Fruit fly (Drosophila melanogaster) whole organism, prepupa: ENCODE data around the gene Socs16D.

ENCODE experiments used
- CG10631 ChIP-seq: fragments of 200-800 bp; sonication (Bioruptor generic); optimal IDR thresholded peaks from 2 replicates; lab custom pipeline; 2016; ENCODE audit warnings: missing biosample characterization, missing genetic modification characterization
- CG11294 ChIP-seq: fragments of 200-800 bp; sonication (Bioruptor generic); IDR thresholded peaks from 2 replicates; pipeline ENCODE4 v1.3.6; 2022; ENCODE audit warnings: missing biosample characterization, missing genetic modification characterization
- CG11902 ChIP-seq: fragments of 200-800 bp; sonication (Bioruptor generic); optimal IDR thresholded peaks from 3 replicates; lab custom pipeline; 2016; ENCODE audit warnings: missing biosample characterization, missing genetic modification characterization
- CG1621 ChIP-seq: fragments of 200-800 bp; sonication (Bioruptor generic); optimal IDR thresholded peaks from 3 replicates; lab custom pipeline; 2018; ENCODE audit warnings: missing biosample characterization, mild to moderate bottlenecking, missing genetic modification characterization
- CG16779 ChIP-seq: fragments of 200-800 bp; sonication (Bioruptor generic); optimal IDR thresholded peaks from 3 replicates; lab custom pipeline; 2017; ENCODE audit warnings: missing biosample characterization, mild to moderate bottlenecking, missing genetic modification characterization
- CG3032 ChIP-seq: fragments of 200-800 bp; optimal IDR thresholded peaks from 2 replicates; lab custom pipeline; 2019; ENCODE audit warnings: missing biosample characterization, mild to moderate bottlenecking, missing genetic modification characterization, moderate library complexity
- CG32006 ChIP-seq: fragments of 200-800 bp; sonication (Bioruptor generic); optimal IDR thresholded peaks from 3 replicates; lab custom pipeline; 2017; ENCODE audit warnings: missing biosample characterization, mild to moderate bottlenecking, missing genetic modification characterization
- CG34406 ChIP-seq: fragments of 200-800 bp; sonication (Bioruptor generic); optimal IDR thresholded peaks from 3 replicates; lab custom pipeline; 2016; ENCODE audit warnings: missing biosample characterization, missing genetic modification characterization
- CG3919 ChIP-seq: fragments of 200-800 bp; sonication (Bioruptor generic); optimal IDR thresholded peaks from 3 replicates; lab custom pipeline; 2016; ENCODE audit warnings: missing biosample characterization, missing genetic modification characterization
- CG4318 ChIP-seq: fragments of 200-800 bp; sonication (Bioruptor generic); optimal IDR thresholded peaks from 3 replicates; lab custom pipeline; 2017; ENCODE audit warnings: missing biosample characterization, mild to moderate bottlenecking, missing genetic modification characterization
- CG6276 ChIP-seq: fragments of 200-800 bp; sonication (Bioruptor generic); optimal IDR thresholded peaks from 2 replicates; lab custom pipeline; 2017; ENCODE audit warnings: missing biosample characterization, mild to moderate bottlenecking, missing genetic modification characterization
- CG6808 ChIP-seq: fragments of 200-800 bp; sonication (Bioruptor generic); optimal IDR thresholded peaks from 3 replicates; lab custom pipeline; 2017; ENCODE audit warnings: missing biosample characterization, missing genetic modification characterization, mild to moderate bottlenecking, moderate library complexity, missing genetic modification reagents
- CG6854 ChIP-seq: fragments of 200-800 bp; sonication (Bioruptor generic); optimal IDR thresholded peaks from 2 replicates; lab custom pipeline; 2017; ENCODE audit warnings: missing biosample characterization, mild to moderate bottlenecking, missing genetic modification characterization
- CG7368 ChIP-seq: fragments of 200-800 bp; sonication (Bioruptor generic); optimal IDR thresholded peaks from 3 replicates; lab custom pipeline; 2016; ENCODE audit warnings: missing biosample characterization, missing genetic modification characterization
- CG8119 ChIP-seq: fragments of 200-800 bp; sonication (Bioruptor generic); IDR thresholded peaks from 3 replicates; pipeline ENCODE4 v1.3.6; 2022; ENCODE audit warnings: missing biosample characterization, missing genetic modification characterization
- CG8632 ChIP-seq: fragments of 200-800 bp; sonication (Bioruptor generic); optimal IDR thresholded peaks from 3 replicates; lab custom pipeline; 2016; ENCODE audit warnings: missing biosample characterization, missing genetic modification characterization
- CG9139 ChIP-seq: fragments of 200-800 bp; sonication (Bioruptor generic); optimal IDR thresholded peaks from 3 replicates; lab custom pipeline; 2017; ENCODE audit warnings: missing biosample characterization, mild to moderate bottlenecking, missing genetic modification characterization
- Eip78C ChIP-seq: fragments of 200-800 bp; sonication (Bioruptor generic); peaks from one replicate; lab custom pipeline; 2016; ENCODE audit warnings: missing biosample characterization, missing genetic modification characterization
- Eip93F ChIP-seq: fragments of 200-800 bp; sonication (Bioruptor generic); optimal IDR thresholded peaks from 2 replicates; lab custom pipeline; 2016; ENCODE audit warnings: missing biosample characterization, mild to moderate bottlenecking, missing genetic modification characterization
- Ets96B ChIP-seq: fragments of 200-800 bp; optimal IDR thresholded peaks from 2 replicates; lab custom pipeline; 2019; ENCODE audit warnings: missing biosample characterization, mild to moderate bottlenecking, missing genetic modification characterization, moderate library complexity
- Gug ChIP-seq: fragments of 200-800 bp; sonication (Bioruptor generic); IDR thresholded peaks from 2 replicates; pipeline ENCODE4 v1.3.6; 2022; ENCODE audit warnings: missing biosample characterization, missing genetic modification characterization
- Hr38 ChIP-seq: sonication (Bioruptor generic); optimal IDR thresholded peaks from 2 replicates; lab custom pipeline; 2016; ENCODE audit warnings: missing biosample characterization, missing genetic modification characterization
- Hr39 ChIP-seq: fragments of 200-800 bp; sonication (Bioruptor generic); optimal IDR thresholded peaks from 2 replicates; lab custom pipeline; 2016; ENCODE audit warnings: missing biosample characterization, missing genetic modification characterization
- Hr4 ChIP-seq: fragments of 200-800 bp; sonication (Bioruptor generic); optimal IDR thresholded peaks from 3 replicates; lab custom pipeline; 2016; ENCODE audit warnings: missing biosample characterization, missing genetic modification characterization
- Lpt ChIP-seq: fragments of 200-800 bp; sonication (Bioruptor generic); optimal IDR thresholded peaks from 3 replicates; lab custom pipeline; 2016; ENCODE audit warnings: missing biosample characterization, missing genetic modification characterization
- OdsH ChIP-seq: fragments of 200-800 bp; sonication (Bioruptor generic); optimal IDR thresholded peaks from 3 replicates; lab custom pipeline; 2016; ENCODE audit warnings: missing biosample characterization, missing genetic modification characterization
- Sox14 ChIP-seq: fragments of 200-800 bp; sonication (Bioruptor generic); optimal IDR thresholded peaks from 3 replicates; lab custom pipeline; 2016; ENCODE audit warnings: missing biosample characterization, missing genetic modification characterization
- achi ChIP-seq: fragments of 200-800 bp; sonication (Bioruptor generic); optimal IDR thresholded peaks from 3 replicates; lab custom pipeline; 2016; ENCODE audit warnings: missing biosample characterization, missing genetic modification characterization
- acj6 ChIP-seq: fragments of 200-800 bp; sonication (Bioruptor generic); optimal IDR thresholded peaks from 3 replicates; lab custom pipeline; 2016; ENCODE audit warnings: missing biosample characterization, missing genetic modification characterization
- cyc ChIP-seq: fragments of 200-800 bp; sonication (Bioruptor generic); optimal IDR thresholded peaks from 3 replicates; lab custom pipeline; 2016; ENCODE audit warnings: missing biosample characterization, missing genetic modification characterization
- dac ChIP-seq: fragments of 200-800 bp; sonication (Bioruptor generic); optimal IDR thresholded peaks from 2 replicates; lab custom pipeline; 2017; ENCODE audit warnings: missing biosample characterization, mild to moderate bottlenecking, missing genetic modification characterization
- dsx ChIP-seq: fragments of 200-800 bp; optimal IDR thresholded peaks from 3 replicates; lab custom pipeline; 2019; ENCODE audit warnings: missing biosample characterization, mild to moderate bottlenecking, missing genetic modification characterization, moderate library complexity; ENCODE audit not compliant: poor library complexity, severe bottlenecking
- fd85E ChIP-seq: fragments of 200-800 bp; sonication (Bioruptor generic); optimal IDR thresholded peaks from 3 replicates; lab custom pipeline; 2016; ENCODE audit warnings: missing biosample characterization, missing genetic modification characterization
- fkh ChIP-seq: fragments of 200-800 bp; sonication (Bioruptor generic); optimal IDR thresholded peaks from 3 replicates; lab custom pipeline; 2017; ENCODE audit warnings: missing biosample characterization, mild to moderate bottlenecking, missing genetic modification characterization, moderate library complexity
- lz ChIP-seq: fragments of 200-800 bp; sonication (Bioruptor generic); optimal IDR thresholded peaks from 3 replicates; lab custom pipeline; 2016; ENCODE audit warnings: missing biosample characterization, missing genetic modification characterization
- net ChIP-seq: fragments of 200-800 bp; sonication (Bioruptor generic); optimal IDR thresholded peaks from 3 replicates; lab custom pipeline; 2016; ENCODE audit warnings: missing biosample characterization, missing genetic modification characterization
- pdm3 ChIP-seq: fragments of 200-800 bp; sonication (Bioruptor generic); optimal IDR thresholded peaks from 3 replicates; lab custom pipeline; 2016; ENCODE audit warnings: missing biosample characterization, missing genetic modification characterization
- salr ChIP-seq, 2 experiments: fragments of 200-800 bp; sonication (Bioruptor generic); optimal IDR thresholded peaks; 3 replicates each; lab custom pipeline; 2016 to 2018; ENCODE audit warnings: missing biosample characterization in 2 of 2, missing genetic modification characterization in 2 of 2, mild to moderate bottlenecking in 1 of 2
- spab ChIP-seq: fragments of 200-800 bp; sonication (Bioruptor generic); optimal IDR thresholded peaks from 2 replicates; lab custom pipeline; 2017; ENCODE audit warnings: missing biosample characterization, mild to moderate bottlenecking, missing genetic modification characterization, missing genetic modification reagents
- ss ChIP-seq, 2 experiments: fragments of 200-800 bp; sonication (Bioruptor generic); optimal IDR thresholded peaks; 2 replicates in 1 of 2; 3 replicates in 1 of 2; lab custom pipeline; 2017 to 2018; ENCODE audit warnings: mild to moderate bottlenecking in 2 of 2, missing biosample characterization in 2 of 2, missing genetic modification characterization in 2 of 2, moderate library complexity in 1 of 2
- topi ChIP-seq: fragments of 200-800 bp; sonication (Bioruptor generic); optimal IDR thresholded peaks from 3 replicates; lab custom pipeline; 2016; ENCODE audit warnings: missing biosample characterization, missing genetic modification characterization
- vri ChIP-seq: fragments of 200-800 bp; sonication (Bioruptor generic); optimal IDR thresholded peaks from 3 replicates; lab custom pipeline; 2016; ENCODE audit warnings: missing biosample characterization, mild to moderate bottlenecking, missing genetic modification characterization

Socs16D gene

dm6 chrX:17844623-17845022 lies 17.3 kb upstream of the Socs16D start, which contains the start of the genes CG8142 and Ucp4A (continued):
- TF ChIP-seq CG34406 (peak; percentile 88), cyc (GFP tag; lab: Kevin White, UChicago) (peak; percentile 89), lz (GFP tag; lab: Kevin White, UChicago) (peak; percentile 83), achi (GFP tag; lab: Kevin White, UChicago) (peak; percentile 88), CG10631 (peak; percentile 95), dsx (GFP tag; lab: Kevin White, UChicago) (peak; percentile 85), CG1621 (tag; lab: Kevin White, UChicago) (peak; percentile 80), vri (peak; percentile 51), CG7368 (peak; percentile 86), dac (GFP tag; lab: Kevin White, UChicago) (peak; percentile 69), OdsH (GFP tag; lab: Kevin White, UChicago) (peak; percentile 92), topi (GFP tag; lab: Kevin White, UChicago) (peak; percentile 85), Hr4 (GFP tag; lab: Kevin White, UChicago) (no peak), salr (GFP tag; optimal IDR thresholded peaks at IDR 0.05; lab: Kevin White, UChicago) (peak; percentile 61 to 85), Ets96B (tag; lab: Kevin White, UChicago) (peak; percentile 95), Gug (GFP tag; lab: Robert Waterston, UW) (peak; percentile 95), CG8632 (peak; percentile 85), CG16779 (tag; lab: Kevin White, UChicago) (no peak), CG3919 (GFP tag; lab: Kevin White, UChicago) (peak; percentile 92), CG11294 (GFP tag; lab: Robert Waterston, UW) (peak; percentile 91), acj6 (GFP tag; lab: Kevin White, UChicago) (peak; percentile 91), CG9139 (peak; percentile 81), CG32006 (GFP tag; lab: Kevin White, UChicago) (peak; percentile 91), fd85E (peak; percentile 43), fkh (peak; percentile 61), CG3032 (peak; percentile 94), Eip78C (peak; percentile 96), CG11902 (GFP tag; lab: Kevin White, UChicago) (peak; percentile 86), ss (GFP tag; optimal IDR thresholded peaks at IDR 0.05; lab: Kevin White, UChicago) (peak; percentile 69 to 84), CG6854 (peak; percentile 57), CG6276 (GFP tag; lab: Kevin White, UChicago) (no peak), Lpt (GFP tag; lab: Kevin White, UChicago) (peak; percentile 85), spab (GFP tag; lab: Kevin White, UChicago) (peak; percentile 80), Eip93F (GFP tag; lab: Kevin White, UChicago) (peak; percentile 76), pdm3 (GFP tag; lab: Kevin White, UChicago) (peak; percentile 86), Hr39 (peak; percentile 79), Sox14 (GFP tag; lab: Kevin White, UChicago) (peak; percentile 81), CG4318 (GFP tag; lab: Kevin White, UChicago) (no peak), net (peak; percentile 78), CG6808 (peak; percentile 88), CG8119 (GFP tag; lab: Robert Waterston, UW) (peak; percentile 95), Hr38 (GFP tag; lab: Kevin White, UChicago) (no peak)
- TF ChIP-seq, all 60 proteins: peak for 52

DNA sequence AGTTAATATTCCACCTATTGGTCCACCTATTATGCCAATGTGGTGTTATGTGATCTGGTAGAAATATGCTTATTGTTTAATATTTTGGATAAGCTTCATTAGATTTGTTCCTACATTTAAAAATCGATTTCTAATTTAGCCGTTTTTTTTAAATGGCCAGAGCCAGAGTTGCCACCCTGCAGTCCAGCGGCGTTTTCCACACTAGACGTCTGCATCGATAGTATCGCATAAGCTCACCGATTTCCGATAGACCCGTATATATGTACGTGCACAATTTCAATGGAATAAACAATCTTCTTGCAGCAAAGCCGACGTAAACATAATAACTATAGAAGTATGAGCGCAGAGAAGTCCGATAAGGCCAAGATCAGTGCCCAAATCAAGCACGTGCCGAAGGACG lies 14.6 kb upstream of the Socs16D start, which contains the start of gene Taf9:
Gene Taf9 (plus strand): TSS at position 239 of the 400 bp plus-strand sequence.
- TF ChIP-seq Eip78C (peak; percentile 60), CG6854 (no peak)
